Worm (Caenorhabditis elegans): ENCODE data around the gene sru-23.

sru-23 gene

ce11 chrV:15975845-15976244 is 3.5 kb upstream of the sru-23 start, which contains the start of gene clec-232:
Gene clec-232 (plus strand): TSS chrV:15976145.
- TF ChIP-seq gmeb-2 (tag; optimal IDR thresholded peaks at IDR 0.05) (no peak), ceh-22 (tag; optimal IDR thresholded peaks at IDR 0.05) (no peak), sox-2 (GFP tag; IDR thresholded peaks at IDR 0.05) (no peak), lin-11 (tag; optimal IDR thresholded peaks at IDR 0.05) (no peak), unc-86 (tag; optimal IDR thresholded peaks at IDR 0.05) (no peak), hlh-6 (tag; optimal IDR thresholded peaks at IDR 0.05) (no peak), C08G9.2 (tag; optimal IDR thresholded peaks at IDR 0.05) (no peak), C38D4.7 (GFP tag; optimal IDR thresholded peaks at IDR 0.05) (no peak), T23F11.4 (GFP tag; optimal IDR thresholded peaks at IDR 0.05) (no peak), ztf-16 (tag; optimal IDR thresholded peaks at IDR 0.05) (no peak), zip-5 (tag; optimal IDR thresholded peaks at IDR 0.05) (no peak), unc-42 (tag; optimal IDR thresholded peaks at IDR 0.05) (no peak), nhr-11 (tag; optimal IDR thresholded peaks at IDR 0.05) (no peak), hlh-15 (tag; optimal IDR thresholded peaks at IDR 0.05) (no peak), K09A11.1 (tag; optimal IDR thresholded peaks at IDR 0.05; ENCODE audit: insufficient read depth) (no peak)

DNA sequence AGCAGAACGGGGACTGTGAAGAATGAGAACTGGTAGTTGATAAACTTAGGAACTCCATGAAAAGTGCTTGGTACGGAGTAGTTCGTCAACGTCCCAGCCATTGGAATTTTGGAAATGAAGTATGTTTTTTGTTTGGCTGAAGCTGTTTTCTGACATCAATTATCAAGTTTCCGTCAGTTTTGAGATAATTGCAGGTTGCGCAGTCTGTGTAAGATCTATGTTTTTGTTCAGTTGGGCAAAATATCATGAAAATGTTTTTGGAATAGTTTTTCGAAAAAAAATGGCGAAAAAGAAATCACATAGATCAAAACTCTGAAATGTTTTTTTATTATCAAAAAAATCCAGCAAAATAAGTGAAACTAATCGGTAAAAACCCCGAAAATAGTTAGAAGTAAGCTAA is 2.5 kb upstream of the sru-23 start, which contains the start of gene sru-22:
sru-22 (minus strand) TSS at position 101 of the 400 bp plus-strand sequence.
- TF ChIP-seq ztf-16 (tag; optimal IDR thresholded peaks at IDR 0.05) (no peak), npax-4 (tag; optimal IDR thresholded peaks at IDR 0.05) (no peak), ceh-34 (tag; optimal IDR thresholded peaks at IDR 0.05) (no peak), pag-3 (tag; optimal IDR thresholded peaks at IDR 0.05; ENCODE audit: borderline replicate concordance) (no peak), tbx-7 (tag; optimal IDR thresholded peaks at IDR 0.05) (no peak), fax-1 (tag; optimal IDR thresholded peaks at IDR 0.05) (no peak), ceh-9 (tag; optimal IDR thresholded peaks at IDR 0.05) (no peak), ceh-6 (GFP tag; optimal IDR thresholded peaks at IDR 0.05) (no peak), lin-11 (tag; optimal IDR thresholded peaks at IDR 0.05) (no peak), ceh-2 (tag; optimal IDR thresholded peaks at IDR 0.05) (no peak), dve-1 (tag; optimal IDR thresholded peaks at IDR 0.05) (no peak), ceh-24 (tag; optimal IDR thresholded peaks at IDR 0.05) (no peak), ceh-45 (GFP tag; IDR thresholded peaks at IDR 0.05) (no peak), C08G9.2 (tag; optimal IDR thresholded peaks at IDR 0.05) (no peak), madf-2 (tag; optimal IDR thresholded peaks at IDR 0.05) (no peak), che-1 (tag; optimal IDR thresholded peaks at IDR 0.05) (no peak), ttx-3 (tag; optimal IDR thresholded peaks at IDR 0.05) (no peak), ceh-31 (tag; optimal IDR thresholded peaks at IDR 0.05) (no peak), pqm-1 (tag; optimal IDR thresholded peaks at IDR 0.05) (no peak), sox-2 (GFP tag; IDR thresholded peaks at IDR 0.05) (no peak)

ce11 chrV:15970820-15971219 is 1.6 kb downstream of the sru-23 start:
- no peak for TF ChIP-seq ztf-16 (tag; optimal IDR thresholded peaks at IDR 0.05)
- TF ChIP-seq fkh-10 (GFP tag; optimal IDR thresholded peaks at IDR 0.05) = no peak
- TF ChIP-seq ceh-31 (tag; optimal IDR thresholded peaks at IDR 0.05) = no peak
- no peak for TF ChIP-seq sdc-2 (tag; optimal IDR thresholded peaks at IDR 0.05)
- no peak for TF ChIP-seq lim-6 (tag; optimal IDR thresholded peaks at IDR 0.05)
- TF ChIP-seq F13H6.1 (tag; optimal IDR thresholded peaks at IDR 0.05) = no peak
- TF ChIP-seq ceh-48 (tag; optimal IDR thresholded peaks at IDR 0.05) = no peak
- TF ChIP-seq ahr-1 (tag; optimal IDR thresholded peaks at IDR 0.05) = no peak
- no peak for TF ChIP-seq hlh-13 (GFP tag; optimal IDR thresholded peaks at IDR 0.05)
- no peak for TF ChIP-seq ceh-34 (tag; optimal IDR thresholded peaks at IDR 0.05)
- TF ChIP-seq zip-5 (tag; optimal IDR thresholded peaks at IDR 0.05) = no peak

DNA sequence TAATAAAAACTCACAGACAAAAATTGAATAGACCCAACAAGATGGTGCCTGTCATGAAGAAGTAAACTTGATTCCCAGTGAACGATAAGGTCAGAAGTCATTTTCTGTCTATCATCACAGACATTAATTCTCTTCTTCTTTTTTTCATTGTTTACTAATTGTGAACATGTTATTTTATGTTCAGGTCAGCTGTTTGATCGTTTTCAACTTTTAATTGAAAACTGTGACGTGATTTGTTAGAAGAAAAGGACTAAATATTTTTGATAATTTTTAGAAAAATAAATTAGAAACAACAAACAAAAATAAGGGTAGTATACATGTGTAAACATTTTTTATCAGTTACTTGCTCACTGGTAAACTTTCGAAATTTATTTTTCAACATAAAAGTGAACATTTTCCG is 2.7 kb downstream of the sru-23 start, which contains the start of gene F36G9.7:
F36G9.7 (minus strand) TSS at position 101 of the 400 bp plus-strand sequence.
- no peak for TF ChIP-seq ttx-3 (tag; optimal IDR thresholded peaks at IDR 0.05)
- TF ChIP-seq hlh-13 (GFP tag; optimal IDR thresholded peaks at IDR 0.05) = no peak
- no peak for TF ChIP-seq hlh-8 (tag; optimal IDR thresholded peaks at IDR 0.05)
- no peak for TF ChIP-seq che-1 (tag; optimal IDR thresholded peaks at IDR 0.05)
- no peak for TF ChIP-seq ceh-6 (GFP tag; optimal IDR thresholded peaks at IDR 0.05)
- no peak for TF ChIP-seq sdc-2 (tag; optimal IDR thresholded peaks at IDR 0.05)
- no peak for TF ChIP-seq npax-4 (tag; optimal IDR thresholded peaks at IDR 0.05)

Data from whole organism, late embryonic.